Worm (Caenorhabditis elegans) whole organism, young adult: ENCODE measurements around the gene K11H12.7.

Experiments
- F10E7.11 ChIP-seq: sonication (generic microtip); optimal IDR thresholded peaks from 2 replicates; lab custom pipeline; 2017; ENCODE audit warnings: mild to moderate bottlenecking, missing genetic modification characterization, moderate library complexity, missing compliant biosample characterization
- F22D6.2 ChIP-seq: sonication (generic microtip); optimal IDR thresholded peaks from 2 replicates; lab custom pipeline; 2016; ENCODE audit warnings: mild to moderate bottlenecking, missing genetic modification characterization, missing compliant biosample characterization
- F55B11.4 ChIP-seq: sonication (generic microtip); optimal IDR thresholded peaks from 2 replicates; lab custom pipeline; 2016; ENCODE audit warnings: missing compliant biosample characterization, missing genetic modification characterization, borderline replicate concordance; ENCODE audit not compliant: insufficient read depth
- K11D2.4 ChIP-seq: fragments of 200-800 bp; sonication (Bioruptor generic); IDR thresholded peaks from 2 replicates; pipeline ENCODE4 v1.3.6; 2022; ENCODE audit warnings: missing genetic modification reagents, missing genetic modification characterization, missing compliant biosample characterization
- T26A5.8 ChIP-seq: sonication (generic microtip); optimal IDR thresholded peaks from 2 replicates; lab custom pipeline; 2016; ENCODE audit warnings: missing genetic modification characterization, missing compliant biosample characterization
- Y53G8AR.9 ChIP-seq: fragments of 200-800 bp; sonication (Bioruptor generic); conservative IDR thresholded peaks from 2 replicates; pipeline ENCODE4 v1.3.6; 2022; ENCODE audit warnings: missing genetic modification reagents, missing genetic modification characterization, missing compliant biosample characterization
- ZK185.1 ChIP-seq: sonication (generic microtip); optimal IDR thresholded peaks from 2 replicates; lab custom pipeline; 2016; ENCODE audit warnings: mild to moderate bottlenecking, missing genetic modification characterization, missing compliant biosample characterization; ENCODE audit not compliant: poor library complexity, severe bottlenecking
- ama-1 ChIP-seq, 3 experiments: fragments of 150-350 bp in 1 of 3; sonication (generic microtip) in 2 of 3; optimal IDR thresholded peaks; 2 replicates each; lab custom pipeline; 2014 to 2018; ENCODE audit warnings: missing biosample characterization in 2 of 3, missing genetic modification characterization in 2 of 3, missing genetic modification reagents in 2 of 3
- aptf-3 ChIP-seq: fragments of 200-800 bp; sonication (Bioruptor generic); IDR thresholded peaks from 2 replicates; pipeline ENCODE4 v1.3.6; 2022; ENCODE audit warnings: missing genetic modification characterization, missing compliant biosample characterization
- athp-1 ChIP-seq: sonication (generic microtip); optimal IDR thresholded peaks from 2 replicates; lab custom pipeline; 2017; ENCODE audit warnings: mild to moderate bottlenecking, missing genetic modification characterization, missing compliant biosample characterization
- bed-2 ChIP-seq: fragments of 200-800 bp; sonication (Bioruptor generic); IDR thresholded peaks from 2 replicates; pipeline ENCODE4 v1.3.6; 2022; ENCODE audit warnings: missing genetic modification reagents, missing genetic modification characterization, missing compliant biosample characterization
- ceh-58 ChIP-seq: fragments of 200-800 bp; sonication (Bioruptor generic); IDR thresholded peaks from 2 replicates; pipeline ENCODE4 v1.3.6; 2022; ENCODE audit warnings: missing genetic modification characterization, missing compliant biosample characterization
- ceh-91 ChIP-seq: fragments of 200-800 bp; sonication (Bioruptor generic); IDR thresholded peaks from 2 replicates; pipeline ENCODE4 v1.3.6; 2022; ENCODE audit warnings: missing genetic modification reagents, missing genetic modification characterization, missing compliant biosample characterization
- dox-1 ChIP-seq: fragments of 200-800 bp; sonication (Bioruptor generic); IDR thresholded peaks from 2 replicates; pipeline ENCODE4 v1.3.6; 2022; ENCODE audit warnings: missing genetic modification reagents, missing genetic modification characterization, missing compliant biosample characterization
- dpff-1 ChIP-seq: sonication (generic microtip); optimal IDR thresholded peaks from 2 replicates; lab custom pipeline; 2017; ENCODE audit warnings: mild to moderate bottlenecking, missing genetic modification characterization, missing compliant biosample characterization
- egl-44 ChIP-seq: fragments of 200-800 bp; sonication (Bioruptor generic); IDR thresholded peaks from 2 replicates; pipeline ENCODE4 v1.3.6; 2022; ENCODE audit warnings: missing genetic modification reagents, missing genetic modification characterization, missing compliant biosample characterization
- egrh-3 ChIP-seq: fragments of 200-800 bp; sonication (Bioruptor generic); IDR thresholded peaks from 2 replicates; pipeline ENCODE4 v1.3.6; 2022; ENCODE audit warnings: missing genetic modification reagents, missing genetic modification characterization, missing compliant biosample characterization
- ets-4 ChIP-seq: fragments of 200-800 bp; sonication (Bioruptor generic); optimal IDR thresholded peaks from 2 replicates; lab custom pipeline; 2018; ENCODE audit warnings: mild to moderate bottlenecking, missing genetic modification characterization, missing compliant biosample characterization
- hsf-1 ChIP-seq: fragments of 200-800 bp; sonication (Bioruptor generic); IDR thresholded peaks from 2 replicates; pipeline ENCODE4 v1.3.6; 2022; ENCODE audit warnings: missing genetic modification reagents, missing genetic modification characterization, missing compliant biosample characterization
- lag-1 ChIP-seq: fragments of 200-800 bp; sonication (Bioruptor generic); IDR thresholded peaks from 2 replicates; pipeline ENCODE4 v1.3.6; 2022; ENCODE audit warnings: missing genetic modification reagents, missing genetic modification characterization, missing compliant biosample characterization
- let-526 ChIP-seq: fragments of 200-800 bp; sonication (Bioruptor generic); IDR thresholded peaks from 2 replicates; pipeline ENCODE4 v1.3.6; 2022; ENCODE audit warnings: missing genetic modification reagents, missing genetic modification characterization, missing compliant biosample characterization
- let-607 ChIP-seq, 2 experiments: fragments of 200-800 bp in 1 of 2; sonication (Bioruptor generic) in 1 of 2; sonication (generic microtip) in 1 of 2; optimal IDR thresholded peaks; 2 replicates each; lab custom pipeline; 2016 to 2018; ENCODE audit warnings: mild to moderate bottlenecking in 2 of 2, missing compliant biosample characterization in 2 of 2, missing genetic modification characterization in 2 of 2, moderate library complexity in 2 of 2, missing genotype in 1 of 2
- lin-26 ChIP-seq: fragments of 200-800 bp; sonication (Bioruptor generic); IDR thresholded peaks from 2 replicates; pipeline ENCODE4 v1.3.6; 2022; ENCODE audit warnings: missing genetic modification reagents, missing genetic modification characterization, missing compliant biosample characterization
- lin-40 ChIP-seq: sonication (generic microtip); optimal IDR thresholded peaks from 2 replicates; lab custom pipeline; 2016; ENCODE audit warnings: missing genetic modification characterization, mild to moderate bottlenecking, missing compliant biosample characterization, missing genotype, missing genetic modification reagents
- lir-1 ChIP-seq: fragments of 200-800 bp; sonication (Bioruptor generic); conservative IDR thresholded peaks from 2 replicates; pipeline ENCODE4 v1.3.6; 2022; ENCODE audit warnings: missing genetic modification reagents, missing genetic modification characterization, missing compliant biosample characterization
- lsy-27 ChIP-seq: sonication (generic microtip); optimal IDR thresholded peaks from 2 replicates; lab custom pipeline; 2017; ENCODE audit warnings: missing genetic modification characterization, mild to moderate bottlenecking, missing compliant biosample characterization, antibody characterized with exemption, missing genotype, borderline replicate concordance; ENCODE audit not compliant: insufficient read depth
- nhr-80 ChIP-seq: sonication (generic microtip); optimal IDR thresholded peaks from 2 replicates; lab custom pipeline; 2016; ENCODE audit warnings: missing genetic modification characterization, missing compliant biosample characterization
- rec-8 ChIP-seq, 2 experiments: sonication (generic microtip); optimal IDR thresholded peaks; 2 replicates each; lab custom pipeline; 2016; ENCODE audit warnings: mild to moderate bottlenecking in 2 of 2, missing genetic modification characterization in 2 of 2, missing genetic modification reagents in 2 of 2, missing genotype in 2 of 2, missing biosample characterization in 1 of 2, missing compliant biosample characterization in 1 of 2, moderate library complexity in 1 of 2
- sdz-38 ChIP-seq: sonication (generic microtip); optimal IDR thresholded peaks from 2 replicates; lab custom pipeline; 2016; ENCODE audit warnings: missing genotype, missing genetic modification characterization, missing compliant biosample characterization
- somi-1 ChIP-seq: fragments of 200-800 bp; sonication (Bioruptor generic); optimal IDR thresholded peaks from 2 replicates; lab custom pipeline; 2018; ENCODE audit warnings: mild to moderate bottlenecking, missing genetic modification characterization, missing compliant biosample characterization
- xnd-1 ChIP-seq: sonication (generic microtip); optimal IDR thresholded peaks from 2 replicates; lab custom pipeline; 2016; ENCODE audit warnings: missing genotype, missing genetic modification reagents, missing genetic modification characterization, missing compliant biosample characterization
- zfh-2 ChIP-seq: fragments of 200-800 bp; sonication (Bioruptor generic); conservative IDR thresholded peaks from 2 replicates; pipeline ENCODE4 v1.3.6; 2022; ENCODE audit warnings: missing genetic modification reagents, missing genetic modification characterization, missing compliant biosample characterization
- ztf-3 ChIP-seq: fragments of 200-800 bp; sonication (Bioruptor generic); optimal IDR thresholded peaks from 2 replicates; lab custom pipeline; 2018; ENCODE audit warnings: mild to moderate bottlenecking, missing genetic modification characterization, missing compliant biosample characterization

Gene K11H12.7

DNA sequence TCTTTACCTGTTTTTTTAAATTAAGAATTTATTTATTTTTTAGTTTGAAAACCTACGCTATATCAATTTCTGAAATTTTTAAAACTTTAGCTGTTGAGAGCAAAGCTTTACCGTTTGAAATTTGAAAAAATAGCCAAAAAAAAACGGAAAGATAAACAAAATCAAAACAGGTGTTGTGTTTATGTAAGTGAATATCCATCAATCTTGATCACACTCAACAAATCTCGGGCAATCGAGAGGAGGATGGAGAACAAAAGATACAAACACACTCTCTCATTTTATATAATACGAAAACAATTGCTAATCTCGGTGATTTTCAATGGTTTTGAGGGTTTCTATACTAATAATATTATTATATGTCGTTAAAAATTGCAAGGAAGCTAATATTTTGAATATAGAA is 3.7 kb upstream of the K11H12.7 start:
- TF ChIP-seq ceh-58 (no peak), xnd-1 (tag; lab: Kevin White, UChicago) (no peak)
- TF ChIP-seq, all 124 proteins: peak for 0

DNA sequence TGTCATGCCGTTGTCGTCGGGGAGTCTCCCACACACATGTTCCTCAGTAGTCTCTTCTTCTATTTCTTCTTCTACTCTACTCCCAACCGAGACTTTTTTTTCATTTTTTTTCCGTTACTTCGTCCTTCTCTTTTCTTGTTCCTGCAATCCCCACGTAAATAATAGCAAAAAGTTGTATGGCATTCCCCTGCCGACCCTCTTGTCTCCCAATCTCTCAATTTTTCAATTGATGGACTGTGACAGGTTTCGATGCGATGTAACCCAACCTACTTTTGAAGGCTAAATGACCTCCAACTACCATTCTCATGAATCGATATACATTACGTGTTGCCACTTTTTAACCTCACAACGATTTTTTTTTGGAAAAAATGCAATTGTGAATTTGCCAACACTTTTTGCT is 1.2 kb upstream of the K11H12.7 start:
- TF ChIP-seq lin-40 (tag; lab: Kevin White, UChicago): peak; percentile 6
- TF ChIP-seq F22D6.2 (tag; lab: Kevin White, UChicago): no peak
- no peak for TF ChIP-seq ama-1 (optimal IDR thresholded peaks at IDR 0.05; lab: Kevin White, UChicago)
- TF ChIP-seq ama-1 (GFP tag; optimal IDR thresholded peaks at IDR 0.05; lab: Kevin White, UChicago): no peak
- TF ChIP-seq lir-1 (GFP tag; lab: Robert Waterston, UW): no peak
- peak; percentile 23 for TF ChIP-seq somi-1 (GFP tag; lab: Kevin White, UChicago)
- TF ChIP-seq ztf-3 (GFP tag; lab: Kevin White, UChicago): no peak

DNA sequence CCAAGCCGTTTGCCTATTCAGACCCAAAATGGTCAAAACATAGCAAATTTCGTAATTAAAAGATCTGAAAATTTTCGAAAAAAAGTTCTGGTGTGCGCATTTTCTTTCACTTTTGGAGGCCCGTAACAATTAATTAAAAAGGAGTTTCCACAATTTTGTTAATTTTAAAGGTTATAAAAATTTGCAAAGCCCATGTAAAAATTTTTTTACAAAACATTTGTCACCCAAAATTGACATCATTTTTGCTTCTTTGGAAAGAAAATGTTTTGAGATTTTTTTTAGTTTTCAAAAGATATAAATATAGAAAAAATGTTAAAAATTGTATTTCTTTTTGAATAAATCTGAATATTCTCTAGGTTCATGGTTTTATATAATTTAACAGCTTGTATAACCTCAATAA is 1.7 kb downstream of the K11H12.7 start, which contains the start of gene K11H12.6:
K11H12.6 (plus strand) TSS at position 301 of the 400 bp plus-strand sequence.
- TF ChIP-seq dpff-1 (tag; lab: Kevin White, UChicago): no peak
- no peak for TF ChIP-seq hsf-1 (GFP tag; lab: Robert Waterston, UW)
- TF ChIP-seq rec-8 (tag; optimal IDR thresholded peaks at IDR 0.05; lab: Kevin White, UChicago): no peak
- no peak for TF ChIP-seq F10E7.11
- TF ChIP-seq bed-2 (GFP tag; lab: Robert Waterston, UW): no peak
- TF ChIP-seq sdz-38 (tag; lab: Kevin White, UChicago): no peak

DNA sequence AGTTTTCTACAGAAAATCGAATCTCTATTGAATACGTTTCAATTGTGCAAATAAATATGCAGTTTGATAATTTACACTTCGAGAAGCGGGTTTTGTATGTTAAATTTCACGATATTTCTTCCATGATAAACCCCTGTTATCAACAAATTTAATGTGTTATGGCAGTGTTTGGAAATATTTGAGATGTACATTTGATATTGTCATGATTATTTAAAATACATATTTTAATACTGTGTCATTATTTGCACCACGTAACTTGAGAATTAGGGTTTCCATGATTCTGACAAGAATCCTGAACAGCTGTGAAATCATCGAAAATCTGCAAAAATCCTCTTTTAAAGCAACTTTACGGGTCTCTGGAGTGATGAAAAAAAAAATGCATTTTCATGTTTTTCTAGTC is 5.1 kb downstream of the K11H12.7 start, which contains the start of gene K11H12.11:
K11H12.11 (minus strand) TSS at position 101 of the 400 bp plus-strand sequence.
- TF ChIP-seq egrh-3 (GFP tag; lab: Robert Waterston, UW) (no peak), lin-26 (GFP tag; lab: Robert Waterston, UW) (no peak), dpff-1 (tag; lab: Kevin White, UChicago) (no peak), aptf-3 (GFP tag; lab: Robert Waterston, UW) (no peak), F10E7.11 (no peak), F55B11.4 (tag; lab: Kevin White, UChicago) (no peak)

DNA sequence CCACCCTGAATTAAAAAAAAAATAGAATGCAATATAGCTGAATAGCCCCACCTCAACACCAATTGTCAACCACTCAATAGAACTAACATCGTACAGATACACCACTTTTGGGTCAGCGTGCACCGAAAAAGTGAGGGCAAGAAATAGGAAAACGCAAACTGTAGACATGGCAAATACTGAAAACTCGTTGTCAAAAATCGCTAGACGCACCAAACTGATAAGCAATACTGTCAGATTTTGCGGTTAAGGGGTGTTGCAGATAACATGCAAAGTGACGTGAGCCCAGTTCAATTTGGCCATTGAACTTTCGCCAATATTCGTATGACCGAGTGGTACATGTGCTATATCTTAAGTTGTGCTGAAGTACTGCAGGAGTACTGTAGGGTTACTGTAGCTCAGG is 8.0 kb downstream of the K11H12.7 start, which contains the start of gene K11H12.3:
K11H12.3 (minus strand) TSS at position 168 of the 400 bp plus-strand sequence.
- TF ChIP-seq lag-1: no peak
- no peak for TF ChIP-seq lir-1 (GFP tag; lab: Robert Waterston, UW)
- peak; percentile 90 for TF ChIP-seq nhr-80 (tag; lab: Kevin White, UChicago)
- no peak for TF ChIP-seq ceh-91 (GFP tag; lab: Robert Waterston, UW)
- TF ChIP-seq Y53G8AR.9 (GFP tag; lab: Robert Waterston, UW): no peak
- TF ChIP-seq ZK185.1 (tag; lab: Kevin White, UChicago): no peak
- no peak for TF ChIP-seq zfh-2 (GFP tag; lab: Robert Waterston, UW)
- TF ChIP-seq K11D2.4 (GFP tag; lab: Robert Waterston, UW): no peak
- no peak for TF ChIP-seq let-526 (GFP tag; lab: Robert Waterston, UW)
- TF ChIP-seq egrh-3 (GFP tag; lab: Robert Waterston, UW): no peak
- TF ChIP-seq let-607 (tag; optimal IDR thresholded peaks at IDR 0.05; lab: Kevin White, UChicago): no peak
- TF ChIP-seq ets-4: peak; percentile 70
- TF ChIP-seq lsy-27 (tag; lab: Kevin White, UChicago): no peak
- TF ChIP-seq athp-1: no peak
- TF ChIP-seq egl-44: no peak
- peak; percentile 70 for TF ChIP-seq dox-1 (GFP tag; lab: Robert Waterston, UW)
- TF ChIP-seq T26A5.8 (tag; lab: Kevin White, UChicago): no peak
